Worm (Caenorhabditis elegans) whole organism, L2 larva: ENCODE measurements around the gene srw-133.

Source experiments
- C34F6.9 ChIP-seq: fragments of 150-350 bp; optimal IDR thresholded peaks from 2 replicates; lab custom pipeline; 2014; ENCODE audit warnings: missing biosample characterization, missing genetic modification characterization
- R02D3.7 ChIP-seq: fragments of 150-350 bp; optimal IDR thresholded peaks from 2 replicates; lab custom pipeline; 2014; ENCODE audit warnings: missing biosample characterization, missing genetic modification characterization
- alr-1 ChIP-seq: fragments of 150-350 bp; optimal IDR thresholded peaks from 2 replicates; lab custom pipeline; 2014; ENCODE audit warnings: missing biosample characterization, missing genetic modification characterization
- ama-1 ChIP-seq: fragments of 150-350 bp; optimal IDR thresholded peaks from 2 replicates; lab custom pipeline; 2018; ENCODE audit warnings: inconsistent platforms
- blmp-1 ChIP-seq: sonication (generic microtip); optimal IDR thresholded peaks from 2 replicates; lab custom pipeline; 2017; ENCODE audit warnings: missing genetic modification characterization, mild to moderate bottlenecking, missing compliant biosample characterization, antibody characterized with exemption, moderate library complexity; ENCODE audit not compliant: insufficient read depth
- elt-3 ChIP-seq: sonication (generic microtip); optimal IDR thresholded peaks from 2 replicates; lab custom pipeline; 2017; ENCODE audit warnings: missing biosample characterization, missing genetic modification characterization
- nhr-23 ChIP-seq: fragments of 150-350 bp; optimal IDR thresholded peaks from 2 replicates; lab custom pipeline; 2014; ENCODE audit warnings: missing biosample characterization, missing genetic modification reagents, missing genetic modification characterization
- sem-4 ChIP-seq: fragments of 150-350 bp; optimal IDR thresholded peaks from 2 replicates; lab custom pipeline; 2014; ENCODE audit warnings: missing biosample characterization, missing genetic modification reagents, missing genetic modification characterization
- snpc-4 ChIP-seq: fragments of 150-350 bp; optimal IDR thresholded peaks from 2 replicates; lab custom pipeline; 2014; ENCODE audit warnings: missing biosample characterization, missing genetic modification characterization

ce11 chrV:4160086-4160485 is 45.6 kb upstream of the srw-133 start, which contains the start of gene Y45G5AM.5:
- TF ChIP-seq R02D3.7 (tag; lab: Kevin White, UChicago), result no peak
- no peak for TF ChIP-seq blmp-1 (tag; lab: Kevin White, UChicago)
- no peak for TF ChIP-seq sem-4 (tag; lab: Kevin White, UChicago)
- no peak for TF ChIP-seq elt-3
- TF ChIP-seq ama-1 (lab: Kevin White, UChicago), result no peak
- TF ChIP-seq alr-1 (tag; lab: Kevin White, UChicago), result no peak
- TF ChIP-seq snpc-4 (tag; lab: Kevin White, UChicago), result no peak
- TF ChIP-seq nhr-23 (tag; lab: Kevin White, UChicago), result no peak
- no peak for TF ChIP-seq C34F6.9
